Worm (Caenorhabditis elegans) whole organism, mixed stage, embryonic: ENCODE data around the gene ncx-9.

Experiments used
- M03D4.4 ChIP-seq: sonication (generic microtip); optimal IDR thresholded peaks from 2 replicates; lab custom pipeline; 2017; ENCODE audit warnings: mild to moderate bottlenecking, missing genetic modification characterization, missing compliant biosample characterization
- bed-3 ChIP-seq: fragments of 200-800 bp; sonication (Bioruptor generic); optimal IDR thresholded peaks from 3 replicates; lab custom pipeline; 2018; ENCODE audit warnings: mild to moderate bottlenecking, missing genetic modification characterization, moderate library complexity, missing compliant biosample characterization
- blmp-1 ChIP-seq: fragments of 150-350 bp; optimal IDR thresholded peaks from 2 replicates; lab custom pipeline; 2014; ENCODE audit warnings: missing biosample characterization, missing genetic modification characterization
- ceh-39 ChIP-seq: fragments of 150-350 bp; optimal IDR thresholded peaks from 2 replicates; lab custom pipeline; 2014; ENCODE audit warnings: missing biosample characterization, missing genetic modification characterization
- ceh-43 ChIP-seq: fragments of 200-800 bp; sonication (Bioruptor generic); optimal IDR thresholded peaks from 2 replicates; lab custom pipeline; 2018; ENCODE audit warnings: mild to moderate bottlenecking, missing genetic modification characterization, moderate library complexity, missing compliant biosample characterization
- ceh-83 ChIP-seq: fragments of 200-800 bp; sonication (Bioruptor generic); optimal IDR thresholded peaks from 2 replicates; lab custom pipeline; 2018; ENCODE audit warnings: mild to moderate bottlenecking, missing genetic modification characterization, missing compliant biosample characterization
- ces-1 ChIP-seq: fragments of 150-350 bp; optimal IDR thresholded peaks from 2 replicates; lab custom pipeline; 2014; ENCODE audit warnings: missing biosample characterization, missing genetic modification reagents, missing genetic modification characterization
- cnd-1 ChIP-seq: fragments of 200-800 bp; sonication (Bioruptor generic); optimal IDR thresholded peaks from 2 replicates; lab custom pipeline; 2018; ENCODE audit warnings: mild to moderate bottlenecking, missing genetic modification characterization, missing compliant biosample characterization
- drap-1 ChIP-seq: fragments of 200-800 bp; sonication (Bioruptor generic); optimal IDR thresholded peaks from 3 replicates; lab custom pipeline; 2018; ENCODE audit warnings: mild to moderate bottlenecking, missing genetic modification characterization, missing compliant biosample characterization
- elt-1 ChIP-seq: sonication (generic microtip); optimal IDR thresholded peaks from 2 replicates; lab custom pipeline; 2017; ENCODE audit warnings: missing genetic modification characterization, mild to moderate bottlenecking, missing compliant biosample characterization, antibody characterized with exemption, moderate library complexity, borderline replicate concordance; ENCODE audit not compliant: insufficient read depth
- elt-3 ChIP-seq: fragments of 150-350 bp; optimal IDR thresholded peaks from 2 replicates; lab custom pipeline; 2014; ENCODE audit warnings: missing biosample characterization, missing genetic modification characterization
- ham-2 ChIP-seq: fragments of 200-800 bp; sonication (Bioruptor generic); optimal IDR thresholded peaks from 2 replicates; lab custom pipeline; 2018; ENCODE audit warnings: mild to moderate bottlenecking, missing genetic modification characterization, missing compliant biosample characterization
- hlh-1 ChIP-seq: fragments of 150-350 bp; optimal IDR thresholded peaks from 2 replicates; lab custom pipeline; 2014; ENCODE audit warnings: missing biosample characterization, missing genetic modification reagents, missing genetic modification characterization
- lin-13 ChIP-seq: fragments of 150-350 bp; optimal IDR thresholded peaks from 2 replicates; lab custom pipeline; 2014; ENCODE audit warnings: missing biosample characterization, missing genetic modification characterization
- lin-32 ChIP-seq: fragments of 200-800 bp; sonication (Bioruptor generic); optimal IDR thresholded peaks from 2 replicates; lab custom pipeline; 2018; ENCODE audit warnings: mild to moderate bottlenecking, missing genetic modification characterization, missing compliant biosample characterization
- lsy-2 ChIP-seq: fragments of 150-350 bp; optimal IDR thresholded peaks from 2 replicates; lab custom pipeline; 2014; ENCODE audit warnings: missing biosample characterization, missing genetic modification characterization
- mab-5 ChIP-seq: fragments of 150-350 bp; optimal IDR thresholded peaks from 2 replicates; lab custom pipeline; 2014; ENCODE audit warnings: missing biosample characterization, missing genetic modification characterization
- mep-1 ChIP-seq: fragments of 150-350 bp; optimal IDR thresholded peaks from 2 replicates; lab custom pipeline; 2017; ENCODE audit warnings: missing biosample characterization, missing genetic modification reagents, missing genetic modification characterization, inconsistent platforms
- nhr-12 ChIP-seq: fragments of 150-350 bp; optimal IDR thresholded peaks from 2 replicates; lab custom pipeline; 2014; ENCODE audit warnings: missing biosample characterization, missing genetic modification characterization
- nhr-2 ChIP-seq: fragments of 150-350 bp; optimal IDR thresholded peaks from 2 replicates; lab custom pipeline; 2014; ENCODE audit warnings: missing biosample characterization, missing genetic modification characterization
- nhr-237 ChIP-seq: fragments of 150-350 bp; optimal IDR thresholded peaks from 2 replicates; lab custom pipeline; 2014; ENCODE audit warnings: missing biosample characterization, missing genetic modification characterization
- nhr-28 ChIP-seq: fragments of 150-350 bp; optimal IDR thresholded peaks from 2 replicates; lab custom pipeline; 2014; ENCODE audit warnings: missing biosample characterization, missing genetic modification characterization
- nhr-76 ChIP-seq: sonication (generic microtip); optimal IDR thresholded peaks from 2 replicates; lab custom pipeline; 2017; ENCODE audit warnings: missing biosample characterization, missing genetic modification characterization
- sem-2 ChIP-seq: fragments of 200-800 bp; sonication (Bioruptor generic); optimal IDR thresholded peaks from 2 replicates; lab custom pipeline; 2018; ENCODE audit warnings: mild to moderate bottlenecking, missing genetic modification characterization, missing compliant biosample characterization
- snpc-4 ChIP-seq: fragments of 150-350 bp; optimal IDR thresholded peaks from 2 replicates; lab custom pipeline; 2014; ENCODE audit warnings: missing biosample characterization, missing genetic modification characterization
- sptf-1 ChIP-seq: sonication (generic microtip); optimal IDR thresholded peaks from 2 replicates; lab custom pipeline; 2017; ENCODE audit warnings: mild to moderate bottlenecking, missing genetic modification characterization, moderate library complexity, missing compliant biosample characterization
- tbx-8 ChIP-seq: fragments of 200-800 bp; sonication (Bioruptor generic); optimal IDR thresholded peaks from 2 replicates; lab custom pipeline; 2018; ENCODE audit warnings: mild to moderate bottlenecking, missing genetic modification characterization, moderate library complexity, missing compliant biosample characterization
- unc-120 ChIP-seq: sonication (generic microtip); optimal IDR thresholded peaks from 2 replicates; lab custom pipeline; 2017; ENCODE audit warnings: missing genetic modification characterization, missing compliant biosample characterization; ENCODE audit not compliant: poor library complexity, severe bottlenecking
- unc-39 ChIP-seq: fragments of 150-350 bp; optimal IDR thresholded peaks from 2 replicates; lab custom pipeline; 2014; ENCODE audit warnings: missing biosample characterization, missing genetic modification characterization
- unc-62 ChIP-seq: fragments of 150-350 bp; optimal IDR thresholded peaks from 2 replicates; lab custom pipeline; 2014; ENCODE audit warnings: missing biosample characterization, missing genetic modification reagents, missing genetic modification characterization
- zip-8 ChIP-seq: fragments of 150-350 bp; optimal IDR thresholded peaks from 2 replicates; lab custom pipeline; 2014; ENCODE audit warnings: missing biosample characterization, missing genetic modification characterization
- ztf-11 ChIP-seq: fragments of 150-350 bp; optimal IDR thresholded peaks from 2 replicates; lab custom pipeline; 2014; ENCODE audit warnings: missing biosample characterization, missing genetic modification characterization

The ncx-9 gene

DNA sequence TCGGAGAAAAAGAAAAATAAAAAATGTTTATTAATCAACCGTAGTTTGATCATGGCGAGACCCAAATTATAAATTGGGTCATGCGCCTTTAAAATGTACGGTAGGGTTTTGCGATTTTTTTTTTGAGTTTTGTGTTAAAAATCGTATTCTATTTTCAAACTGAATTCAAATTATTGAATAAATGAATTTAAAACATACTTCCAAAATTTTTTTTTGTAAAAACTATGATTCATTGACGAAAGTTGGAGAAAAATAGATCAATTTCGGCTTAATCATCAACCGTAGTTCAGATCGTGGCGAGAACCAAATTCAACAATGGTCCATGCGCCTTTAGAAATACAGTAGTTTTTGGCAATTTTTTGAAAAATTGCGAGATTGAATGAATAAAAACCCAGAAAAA is 31.4 kb downstream of the ncx-9 start:
- TF ChIP-seq lsy-2 (tag; lab: Kevin White, UChicago) (no peak), cnd-1 (tag; lab: Kevin White, UChicago) (no peak), bed-3 (GFP tag; lab: Kevin White, UChicago) (no peak), nhr-28 (tag; lab: Kevin White, UChicago) (no peak), sem-2 (GFP tag; lab: Kevin White, UChicago) (no peak), unc-62 (GFP tag; lab: Kevin White, UChicago) (no peak), sptf-1 (no peak), mep-1 (tag; lab: Kevin White, UChicago) (no peak), zip-8 (tag; lab: Kevin White, UChicago) (no peak), unc-39 (no peak), snpc-4 (no peak)

DNA sequence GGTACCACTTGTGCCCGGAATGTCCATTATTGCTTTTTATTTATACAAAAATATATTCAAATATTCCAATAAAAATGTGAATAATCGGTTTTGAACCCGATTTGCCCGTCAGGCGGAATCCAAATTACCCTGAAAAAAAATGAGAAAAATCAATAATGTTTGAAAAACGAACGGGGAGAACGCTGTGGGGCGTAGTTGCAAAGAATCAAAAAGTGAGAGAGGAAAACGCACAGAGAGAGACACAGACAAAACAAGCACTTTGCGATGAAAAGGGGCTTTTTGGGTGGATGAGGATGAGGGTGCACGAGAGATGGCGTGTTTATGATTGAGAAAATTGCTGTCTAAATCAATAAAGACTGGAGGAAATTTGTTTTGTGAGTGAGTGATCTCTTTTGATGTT is 32.1 kb downstream of the ncx-9 start, which contains the start of gene tam-1:
Gene tam-1, minus strand, starts transcription at position 135 of the 400 bp plus-strand sequence.
- TF ChIP-seq elt-1 (tag; lab: Kevin White, UChicago) (no peak), unc-39 (no peak), nhr-2 (tag; lab: Kevin White, UChicago) (no peak), cnd-1 (tag; lab: Kevin White, UChicago) (no peak), ces-1 (GFP tag; lab: Kevin White, UChicago) (peak; percentile 40), M03D4.4 (tag; lab: Kevin White, UChicago) (no peak), nhr-12 (tag; lab: Kevin White, UChicago) (no peak), bed-3 (GFP tag; lab: Kevin White, UChicago) (no peak), snpc-4 (no peak), lin-32 (GFP tag; lab: Kevin White, UChicago) (no peak), nhr-28 (tag; lab: Kevin White, UChicago) (no peak), lin-13 (tag; lab: Kevin White, UChicago) (no peak), ham-2 (GFP tag; lab: Kevin White, UChicago) (peak; percentile 54), unc-120 (tag; lab: Kevin White, UChicago) (no peak), ceh-83 (GFP tag; lab: Kevin White, UChicago) (peak; percentile 59), elt-3 (tag; lab: Kevin White, UChicago) (no peak), mab-5 (no peak), unc-62 (GFP tag; lab: Kevin White, UChicago) (no peak)

ce11 chrV:4960686-4961085 is 34.4 kb downstream of the ncx-9 start:
- TF ChIP-seq nhr-2 (tag; lab: Kevin White, UChicago): no peak
- TF ChIP-seq nhr-237 (tag; lab: Kevin White, UChicago): no peak
- no peak for TF ChIP-seq hlh-1 (tag; lab: Kevin White, UChicago)
- no peak for TF ChIP-seq mab-5
- TF ChIP-seq nhr-12 (tag; lab: Kevin White, UChicago): no peak

ce11 chrV:4957619-4958018 is 37.4 kb downstream of the ncx-9 start:
- TF ChIP-seq sem-2 (GFP tag; lab: Kevin White, UChicago) (no peak), nhr-237 (tag; lab: Kevin White, UChicago) (no peak), ceh-39 (tag; lab: Kevin White, UChicago) (no peak), tbx-8 (no peak), snpc-4 (no peak), lsy-2 (tag; lab: Kevin White, UChicago) (no peak), ztf-11 (no peak), bed-3 (GFP tag; lab: Kevin White, UChicago) (no peak), mep-1 (tag; lab: Kevin White, UChicago) (no peak), unc-39 (no peak), ceh-43 (GFP tag; lab: Kevin White, UChicago) (no peak)

ce11 chrV:4956529-4956928 is 38.5 kb downstream of the ncx-9 start, which contains the start of gene str-208:
Gene str-208 (plus strand): TSS chrV:4956829.
- TF ChIP-seq ces-1 (GFP tag; lab: Kevin White, UChicago) (no peak), lsy-2 (tag; lab: Kevin White, UChicago) (no peak), nhr-237 (tag; lab: Kevin White, UChicago) (no peak), unc-120 (tag; lab: Kevin White, UChicago) (no peak), drap-1 (GFP tag; lab: Kevin White, UChicago) (no peak), ztf-11 (no peak), nhr-12 (tag; lab: Kevin White, UChicago) (no peak), ham-2 (GFP tag; lab: Kevin White, UChicago) (no peak), nhr-76 (tag; lab: Kevin White, UChicago) (no peak), elt-1 (tag; lab: Kevin White, UChicago) (no peak), blmp-1 (no peak), mab-5 (no peak), elt-3 (tag; lab: Kevin White, UChicago) (no peak), sem-2 (GFP tag; lab: Kevin White, UChicago) (no peak), nhr-2 (tag; lab: Kevin White, UChicago) (no peak)
- TF ChIP-seq, all 35 proteins: peak for 0
